Fruit fly (Drosophila melanogaster) whole organism, embryonic: Measurements from ENCODE around the gene Ret.

Experiments
- BEAF-32 ChIP-seq: fragments of 200-800 bp; sonication (Bioruptor generic); optimal IDR thresholded peaks from 3 replicates; lab custom pipeline; 2017; ENCODE audit warnings: missing biosample characterization, missing genetic modification characterization, mild to moderate bottlenecking, moderate library complexity, missing genetic modification reagents
- Bdp1 ChIP-seq: fragments of 200-800 bp; sonication (Bioruptor generic); optimal IDR thresholded peaks from 3 replicates; lab custom pipeline; 2016; ENCODE audit warnings: missing biosample characterization, missing genetic modification characterization
- CG10462 ChIP-seq: fragments of 200-800 bp; sonication (Bioruptor generic); optimal IDR thresholded peaks from 2 replicates; lab custom pipeline; 2016; ENCODE audit warnings: missing biosample characterization, missing genetic modification characterization
- CG10543 ChIP-seq: fragments of 200-800 bp; sonication (Bioruptor generic); optimal IDR thresholded peaks from 3 replicates; lab custom pipeline; 2017; ENCODE audit warnings: missing biosample characterization, mild to moderate bottlenecking, missing genetic modification characterization, moderate library complexity
- CG12071 ChIP-seq: fragments of 200-800 bp; sonication (Bioruptor generic); optimal IDR thresholded peaks from 3 replicates; lab custom pipeline; 2018; ENCODE audit warnings: missing biosample characterization, mild to moderate bottlenecking, missing genetic modification characterization
- CG12219 ChIP-seq: fragments of 200-800 bp; sonication (Bioruptor generic); optimal IDR thresholded peaks from 3 replicates; lab custom pipeline; 2018; ENCODE audit warnings: missing biosample characterization, mild to moderate bottlenecking, missing genetic modification characterization
- CG12299 ChIP-seq: fragments of 200-800 bp; sonication (Bioruptor generic); optimal IDR thresholded peaks from 2 replicates; lab custom pipeline; 2018; ENCODE audit warnings: missing biosample characterization, mild to moderate bottlenecking, missing genetic modification characterization
- CG1233 ChIP-seq: fragments of 200-800 bp; sonication (Bioruptor generic); optimal IDR thresholded peaks from 4 replicates; lab custom pipeline; 2018; ENCODE audit warnings: missing biosample characterization, mild to moderate bottlenecking, missing genetic modification characterization
- CG13123 ChIP-seq: fragments of 200-800 bp; sonication (Bioruptor generic); optimal IDR thresholded peaks from 2 replicates; lab custom pipeline; 2016; ENCODE audit warnings: missing biosample characterization, missing genetic modification characterization
- CG13296 ChIP-seq: fragments of 200-800 bp; sonication (Bioruptor generic); optimal IDR thresholded peaks from 3 replicates; lab custom pipeline; 2018; ENCODE audit warnings: missing biosample characterization, mild to moderate bottlenecking, missing genetic modification characterization
- CG14014 ChIP-seq: fragments of 200-800 bp; sonication (Bioruptor generic); IDR thresholded peaks from 2 replicates; pipeline ENCODE4 v1.3.6; 2022; ENCODE audit warnings: missing biosample characterization, missing genetic modification characterization
- CG1529 ChIP-seq: fragments of 200-800 bp; sonication (Bioruptor generic); optimal IDR thresholded peaks from 3 replicates; lab custom pipeline; 2018; ENCODE audit warnings: missing biosample characterization, missing genetic modification characterization
- CG16779 ChIP-seq: fragments of 200-800 bp; sonication (Bioruptor generic); IDR thresholded peaks from 2 replicates; pipeline ENCODE4 v1.3.6; 2022; ENCODE audit warnings: missing biosample characterization, missing genetic modification characterization
- CG16815 ChIP-seq: fragments of 200-800 bp; sonication (Bioruptor generic); optimal IDR thresholded peaks from 3 replicates; lab custom pipeline; 2017; ENCODE audit warnings: missing biosample characterization, mild to moderate bottlenecking, missing genetic modification characterization
- CG17912 ChIP-seq: fragments of 200-800 bp; sonication (Bioruptor generic); optimal IDR thresholded peaks from 2 replicates; lab custom pipeline; 2018; ENCODE audit warnings: missing biosample characterization, mild to moderate bottlenecking, missing genetic modification characterization
- CG32772 ChIP-seq: fragments of 200-800 bp; sonication (Bioruptor generic); IDR thresholded peaks from 2 replicates; pipeline ENCODE4 v1.3.6; 2022; ENCODE audit warnings: missing biosample characterization, missing genetic modification characterization
- CG3407 ChIP-seq: fragments of 200-800 bp; sonication (Bioruptor generic); optimal IDR thresholded peaks from 2 replicates; lab custom pipeline; 2018; ENCODE audit warnings: missing biosample characterization, mild to moderate bottlenecking, missing genetic modification characterization
- CG4282 ChIP-seq: fragments of 200-800 bp; sonication (Bioruptor generic); optimal IDR thresholded peaks from 2 replicates; lab custom pipeline; 2016; ENCODE audit warnings: missing biosample characterization, missing genetic modification characterization
- CG43689 ChIP-seq: fragments of 200-800 bp; sonication (Bioruptor generic); IDR thresholded peaks from 2 replicates; pipeline ENCODE4 v1.3.6; 2022; ENCODE audit warnings: missing biosample characterization, missing genetic modification characterization
- CG5180 ChIP-seq: fragments of 200-800 bp; sonication (Bioruptor generic); optimal IDR thresholded peaks from 3 replicates; lab custom pipeline; 2017; ENCODE audit warnings: missing biosample characterization, missing genetic modification characterization, mild to moderate bottlenecking, moderate library complexity, missing genetic modification reagents
- CG7987 ChIP-seq: fragments of 200-800 bp; sonication (Bioruptor generic); optimal IDR thresholded peaks from 2 replicates; lab custom pipeline; 2018; ENCODE audit warnings: missing biosample characterization, mild to moderate bottlenecking, missing genetic modification characterization, moderate library complexity
- CG8281 ChIP-seq: fragments of 200-800 bp; sonication (Bioruptor generic); optimal IDR thresholded peaks from 2 replicates; lab custom pipeline; 2018; ENCODE audit warnings: missing biosample characterization, mild to moderate bottlenecking, missing genetic modification characterization, moderate library complexity
- CG8290 ChIP-seq, 3 experiments: fragments of 200-800 bp; sonication (Bioruptor generic); optimal IDR thresholded peaks; 2 replicates each; lab custom pipeline; 2016 to 2019; ENCODE audit warnings: missing biosample characterization in 3 of 3, missing genetic modification characterization in 3 of 3, mild to moderate bottlenecking in 2 of 3, moderate library complexity in 1 of 3
- CG8944 ChIP-seq: fragments of 200-800 bp; sonication (Bioruptor generic); optimal IDR thresholded peaks from 3 replicates; lab custom pipeline; 2016; ENCODE audit warnings: missing biosample characterization, missing genetic modification characterization
- CG9437 ChIP-seq: fragments of 200-800 bp; sonication (Bioruptor generic); optimal IDR thresholded peaks from 2 replicates; lab custom pipeline; 2018; ENCODE audit warnings: missing biosample characterization, mild to moderate bottlenecking, missing genetic modification characterization
- Dbx ChIP-seq: fragments of 200-800 bp; sonication (Bioruptor generic); IDR thresholded peaks from 3 replicates; pipeline ENCODE4 v1.3.6; 2022; ENCODE audit warnings: missing biosample characterization, missing genetic modification characterization
- Dip3 ChIP-seq: fragments of 200-800 bp; sonication (Bioruptor generic); optimal IDR thresholded peaks from 3 replicates; lab custom pipeline; 2016; ENCODE audit warnings: missing biosample characterization, missing genetic modification characterization
- H15 ChIP-seq: fragments of 200-800 bp; sonication (Bioruptor generic); IDR thresholded peaks from 3 replicates; pipeline ENCODE4 v1.3.6; 2022; ENCODE audit warnings: missing biosample characterization, missing genetic modification characterization
- MBD-R2 ChIP-seq: fragments of 200-800 bp; sonication (Bioruptor generic); IDR thresholded peaks from 2 replicates; pipeline ENCODE4 v1.3.6; 2022; ENCODE audit warnings: missing biosample characterization, missing genetic modification characterization
- NC2β ChIP-seq: fragments of 200-800 bp; sonication (Bioruptor generic); optimal IDR thresholded peaks from 2 replicates; lab custom pipeline; 2016; ENCODE audit warnings: missing biosample characterization, missing genetic modification characterization
- Ssrp ChIP-seq: fragments of 200-800 bp; sonication (Bioruptor generic); optimal IDR thresholded peaks from 2 replicates; lab custom pipeline; 2018; ENCODE audit warnings: missing biosample characterization, mild to moderate bottlenecking, missing genetic modification characterization, moderate library complexity
- Xbp1 ChIP-seq: fragments of 200-800 bp; sonication (Bioruptor generic); optimal IDR thresholded peaks from 3 replicates; lab custom pipeline; 2016; ENCODE audit warnings: missing biosample characterization, mild to moderate bottlenecking, missing genetic modification characterization
- Xrp1 ChIP-seq: fragments of 200-800 bp; sonication (Bioruptor generic); IDR thresholded peaks from 2 replicates; pipeline ENCODE4 v1.3.6; 2022; ENCODE audit warnings: missing biosample characterization, missing genetic modification characterization
- ac ChIP-seq: fragments of 200-800 bp; sonication (Bioruptor generic); optimal IDR thresholded peaks from 3 replicates; lab custom pipeline; 2017; ENCODE audit warnings: missing biosample characterization, mild to moderate bottlenecking, missing genetic modification characterization
- al ChIP-seq: fragments of 200-800 bp; sonication (Bioruptor generic); IDR thresholded peaks from 2 replicates; pipeline ENCODE4 v1.3.6; 2022; ENCODE audit warnings: missing biosample characterization, missing genetic modification characterization
- bcd ChIP-seq: fragments of 200-800 bp; sonication (Bioruptor generic); optimal IDR thresholded peaks from 2 replicates; lab custom pipeline; 2017; ENCODE audit warnings: missing biosample characterization, mild to moderate bottlenecking, missing genetic modification characterization
- cas ChIP-seq: fragments of 200-800 bp; sonication (Bioruptor generic); IDR thresholded peaks from 2 replicates; pipeline ENCODE4 v1.3.6; 2022; ENCODE audit warnings: missing biosample characterization, missing genetic modification characterization
- cwo ChIP-seq: fragments of 200-800 bp; sonication (Bioruptor generic); optimal IDR thresholded peaks from 3 replicates; lab custom pipeline; 2017; ENCODE audit warnings: missing biosample characterization, missing genetic modification characterization, mild to moderate bottlenecking, moderate library complexity, missing genetic modification reagents
- dan ChIP-seq: fragments of 200-800 bp; sonication (Bioruptor generic); IDR thresholded peaks from 2 replicates; pipeline ENCODE4 v1.3.6; 2022; ENCODE audit warnings: missing biosample characterization, missing genetic modification characterization
- fd3F ChIP-seq: fragments of 200-800 bp; sonication (Bioruptor generic); optimal IDR thresholded peaks from 2 replicates; lab custom pipeline; 2018; ENCODE audit warnings: missing biosample characterization, mild to moderate bottlenecking, missing genetic modification characterization, moderate library complexity
- fru ChIP-seq: fragments of >200 bp; optimal IDR thresholded peaks from 2 replicates; lab custom pipeline; 2017
- hbn ChIP-seq: fragments of 200-800 bp; sonication (Bioruptor generic); IDR thresholded peaks from 2 replicates; pipeline ENCODE4 v1.3.6; 2022; ENCODE audit warnings: missing biosample characterization, missing genetic modification characterization; ENCODE audit not compliant: partially characterized antibody
- kah ChIP-seq: fragments of 200-800 bp; sonication (Bioruptor generic); optimal IDR thresholded peaks from 2 replicates; lab custom pipeline; 2018; ENCODE audit warnings: missing biosample characterization, mild to moderate bottlenecking, missing genetic modification characterization
- maf-S ChIP-seq: fragments of 200-800 bp; sonication (Bioruptor generic); optimal IDR thresholded peaks from 2 replicates; lab custom pipeline; 2016; ENCODE audit warnings: missing biosample characterization, missing genetic modification characterization
- nmo ChIP-seq: fragments of 200-800 bp; sonication (Bioruptor generic); optimal IDR thresholded peaks from 2 replicates; lab custom pipeline; 2018; ENCODE audit warnings: missing biosample characterization, mild to moderate bottlenecking, missing genetic modification characterization, moderate library complexity
- otp ChIP-seq: fragments of 200-800 bp; sonication (Bioruptor generic); IDR thresholded peaks from 3 replicates; pipeline ENCODE4, ENCODE4 v1.3.6; 2022; ENCODE audit warnings: missing biosample characterization, missing genetic modification characterization
- sim ChIP-seq: fragments of 200-800 bp; sonication (Bioruptor generic); IDR thresholded peaks from 2 replicates; pipeline ENCODE4 v1.3.6; 2022; ENCODE audit warnings: missing biosample characterization, missing genetic modification characterization
- slou ChIP-seq: fragments of 200-800 bp; sonication (Bioruptor generic); optimal IDR thresholded peaks from 3 replicates; lab custom pipeline; 2016; ENCODE audit warnings: missing biosample characterization, missing genetic modification characterization
- tup ChIP-seq: fragments of 200-800 bp; sonication (Bioruptor generic); optimal IDR thresholded peaks from 2 replicates; lab custom pipeline; 2016; ENCODE audit warnings: missing biosample characterization, mild to moderate bottlenecking, missing genetic modification characterization, moderate library complexity
- zfh2 ChIP-seq: fragments of 200-800 bp; sonication (Bioruptor generic); optimal IDR thresholded peaks from 2 replicates; lab custom pipeline; 2016; ENCODE audit warnings: missing biosample characterization, missing genetic modification characterization

Ret gene

DNA sequence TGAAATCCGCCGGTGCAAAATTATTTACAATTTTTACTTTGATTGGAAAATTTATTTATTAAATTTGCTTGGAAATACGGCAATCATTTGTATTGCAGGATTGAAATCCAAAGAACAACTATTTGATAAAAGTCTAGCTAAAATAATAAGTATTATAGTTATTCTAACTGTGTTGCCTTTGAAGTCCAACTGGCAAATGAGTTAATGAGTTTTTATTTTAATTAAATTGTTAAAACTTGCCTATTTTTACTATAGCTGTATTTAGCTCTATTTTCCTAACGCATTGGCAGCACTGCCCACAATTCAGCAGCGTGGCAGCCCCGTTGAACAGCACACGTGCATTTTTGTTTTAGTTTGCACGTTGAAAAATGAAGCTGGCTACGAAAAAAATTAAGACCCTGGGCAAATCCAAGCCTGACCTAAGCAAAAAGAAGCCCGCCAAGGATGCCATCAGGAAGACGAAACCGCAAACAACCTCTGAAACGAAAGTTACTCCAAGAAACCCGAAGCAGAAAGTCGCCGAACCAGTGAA lies 35.2 kb downstream of the Ret start, which contains the start of gene Noc2 (continued):
- TF ChIP-seq CG17912 (GFP tag; lab: Kevin White, UChicago) (no peak), CG13123 (no peak), CG8290 (GFP tag; optimal IDR thresholded peaks at IDR 0.05; lab: Kevin White, UChicago) (no peak), CG8290 (tag; optimal IDR thresholded peaks at IDR 0.05; lab: Kevin White, UChicago) (peak in 1 of 2 experiments; percentile 46), sim (GFP tag; lab: Robert Waterston, UW) (no peak), CG5180 (GFP tag; lab: Kevin White, UChicago) (no peak), CG12071 (GFP tag; lab: Kevin White, UChicago) (no peak), CG12219 (GFP tag; lab: Kevin White, UChicago) (no peak), H15 (GFP tag; lab: Robert Waterston, UW) (peak; percentile 62; the same call in 2 of the 3 replicates), CG3407 (GFP tag; lab: Kevin White, UChicago) (no peak), ac (GFP tag; lab: Kevin White, UChicago) (no peak), CG10462 (peak; percentile 6), CG8944 (GFP tag; lab: Kevin White, UChicago) (peak; percentile 16), tup (no peak), CG1233 (GFP tag; lab: Kevin White, UChicago) (no peak), cwo (GFP tag; lab: Kevin White, UChicago) (peak; percentile 46), nmo (GFP tag; lab: Kevin White, UChicago) (peak; percentile 61), slou (GFP tag; lab: Kevin White, UChicago) (peak; percentile 31), hbn (GFP tag; lab: Robert Waterston, UW) (no peak), Ssrp (tag; lab: Kevin White, UChicago) (peak; percentile 29), Xrp1 (GFP tag; lab: Robert Waterston, UW) (peak; percentile 45; the same call in 1 of the 2 replicates), CG1529 (no peak), zfh2 (peak; percentile 48), CG13296 (GFP tag; lab: Kevin White, UChicago) (peak; percentile 21), Dip3 (peak; percentile 46), al (peak; percentile 46; the same call in 1 of the 2 replicates), Dbx (GFP tag; lab: Robert Waterston, UW) (0 out of 3 replicates have a peak, but pooled peaks have one; percentile 44), fd3F (GFP tag; lab: Kevin White, UChicago) (peak; percentile 29), dan (no peak), NC2β (GFP tag; lab: Kevin White, UChicago) (no peak), maf-S (GFP tag; lab: Kevin White, UChicago) (peak; percentile 18), otp (GFP tag; lab: Robert Waterston, UW) (no peak), CG7987 (GFP tag; lab: Kevin White, UChicago) (no peak), bcd (GFP tag; lab: Kevin White, UChicago) (peak; percentile 37), Bdp1 (GFP tag; lab: Kevin White, UChicago) (peak; percentile 25), CG14014 (GFP tag; lab: Robert Waterston, UW) (peak; percentile 58), CG10543 (GFP tag; lab: Kevin White, UChicago) (peak; percentile 45), BEAF-32 (peak; percentile 23), CG9437 (GFP tag; lab: Kevin White, UChicago) (peak; percentile 14), Xbp1 (GFP tag; lab: Kevin White, UChicago) (peak; percentile 63), kah (peak; percentile 4), CG12299 (tag; lab: Kevin White, UChicago) (no peak), CG8281 (tag; lab: Kevin White, UChicago) (no peak), CG4282 (no peak), CG32772 (GFP tag; lab: Robert Waterston, UW) (peak; percentile 35; the same call in 1 of the 2 replicates), fru (lab: Kevin White, UChicago) (no peak), CG16815 (no peak), cas (GFP tag; lab: Robert Waterston, UW) (no peak), MBD-R2 (GFP tag; lab: Robert Waterston, UW) (peak; percentile 63), CG16779 (GFP tag; lab: Robert Waterston, UW) (peak; percentile 65), CG43689 (GFP tag; lab: Robert Waterston, UW) (no peak)
